Fruit fly (Drosophila melanogaster): ENCODE data around the gene CG13807.

CG13807 gene

dm6 chr3L:2243846-2244528 lies 18.7 kb upstream of the CG13807 start, which contains the start of gene CG32301:
Gene CG32301, plus strand, starts transcription at chr3L:2244478.
- TF ChIP-seq Dif (GFP tag; optimal IDR thresholded peaks at IDR 0.05; ENCODE audit: partially characterized antibody), result no peak
- TF ChIP-seq Myc (optimal IDR thresholded peaks at IDR 0.05), result peak; percentile 96
- peak; percentile 15 for TF ChIP-seq N (GFP tag; optimal IDR thresholded peaks at IDR 0.05)
- peak; percentile 46 for TF ChIP-seq Vsx2 (GFP tag; optimal IDR thresholded peaks at IDR 0.05; ENCODE audit: partially characterized antibody)

dm6 chr3L:2248335-2248734 lies 14.4 kb upstream of the CG13807 start, which contains the start of gene CG32305:
Gene CG32305, plus strand, starts transcription at chr3L:2248635.
- TF ChIP-seq Sp1 (GFP tag; optimal IDR thresholded peaks at IDR 0.05) (no peak), Abd-B (GFP tag; optimal IDR thresholded peaks at IDR 0.05) (no peak), Dif (GFP tag; optimal IDR thresholded peaks at IDR 0.05; ENCODE audit: partially characterized antibody) (no peak), N (GFP tag; optimal IDR thresholded peaks at IDR 0.05) (no peak), sage (GFP tag; optimal IDR thresholded peaks at IDR 0.05) (no peak), jim (GFP tag; optimal IDR thresholded peaks at IDR 0.05) (no peak), CG32264 (GFP tag; optimal IDR thresholded peaks at IDR 0.05) (no peak), CG9705 (GFP tag; optimal IDR thresholded peaks at IDR 0.05) (no peak), brk (GFP tag; optimal IDR thresholded peaks at IDR 0.05) (no peak), sv (GFP tag; optimal IDR thresholded peaks at IDR 0.05) (no peak), CrebA (GFP tag; optimal IDR thresholded peaks at IDR 0.05; ENCODE audit: borderline replicate concordance) (no peak), dsf (GFP tag; optimal IDR thresholded peaks at IDR 0.05; ENCODE audit: borderline replicate concordance) (no peak), Hr83 (GFP tag; optimal IDR thresholded peaks at IDR 0.05; ENCODE audit: poor library complexity, severe bottlenecking) (no peak), usp (GFP tag; optimal IDR thresholded peaks at IDR 0.05) (no peak)

- TF ChIP-seq Hr83 (GFP tag; optimal IDR thresholded peaks at IDR 0.05; ENCODE audit: poor library complexity, severe bottlenecking) (peak; percentile 64), Mio (GFP tag; optimal IDR thresholded peaks at IDR 0.05) (no peak)
Observed at dm6 chr3L:2253962-2254662, 8.6 kb upstream of the CG13807 start.

dm6 chr3L:2255775-2256174 lies 6.9 kb upstream of the CG13807 start:
- TF ChIP-seq Hnf4 (GFP tag; optimal IDR thresholded peaks at IDR 0.05), result no peak
- TF ChIP-seq jim (GFP tag; optimal IDR thresholded peaks at IDR 0.05), result no peak
- TF ChIP-seq OdsH (GFP tag; optimal IDR thresholded peaks at IDR 0.05), result no peak
- no peak for TF ChIP-seq ey (GFP tag; optimal IDR thresholded peaks at IDR 0.05)
- TF ChIP-seq Sp1 (GFP tag; optimal IDR thresholded peaks at IDR 0.05), result no peak
- no peak for TF ChIP-seq dmrt93B (GFP tag; optimal IDR thresholded peaks at IDR 0.05)
- TF ChIP-seq tai (GFP tag; optimal IDR thresholded peaks at IDR 0.05), result no peak
- no peak for TF ChIP-seq dsf (GFP tag; optimal IDR thresholded peaks at IDR 0.05; ENCODE audit: borderline replicate concordance)

- TF ChIP-seq jim (GFP tag; optimal IDR thresholded peaks at IDR 0.05), result no peak
- no peak for TF ChIP-seq Dif (GFP tag; optimal IDR thresholded peaks at IDR 0.05; ENCODE audit: partially characterized antibody)
- TF ChIP-seq Dfd (GFP tag; optimal IDR thresholded peaks at IDR 0.05), result no peak
- no peak for TF ChIP-seq fru (GFP tag; optimal IDR thresholded peaks at IDR 0.05)
- no peak for TF ChIP-seq HLH106 (tag; optimal IDR thresholded peaks at IDR 0.05)
Observed at dm6 chr3L:2256422-2257172, 6.1 kb upstream of the CG13807 start.

dm6 chr3L:2257412-2257862 lies 5.3 kb upstream of the CG13807 start, which contains the start of the genes CG1275 and Elp5:
Gene CG1275, minus strand, starts transcription at chr3L:2257423.
Gene Elp5, plus strand, starts transcription at chr3L:2257456.
- peak; percentile 91 to 98 for TF ChIP-seq foxo (GFP tag; optimal IDR thresholded peaks at IDR 0.05)
- TF ChIP-seq HLH106 (tag; optimal IDR thresholded peaks at IDR 0.05), result peak; percentile 99
- no peak for TF ChIP-seq usp (GFP tag; optimal IDR thresholded peaks at IDR 0.05)
- peak; percentile 98 for TF ChIP-seq Sp1 (GFP tag; optimal IDR thresholded peaks at IDR 0.05)
- TF ChIP-seq ey (GFP tag; optimal IDR thresholded peaks at IDR 0.05), result peak; percentile 98
- peak; percentile 95 for TF ChIP-seq GATAd (GFP tag; optimal IDR thresholded peaks at IDR 0.05)
- TF ChIP-seq Mio (GFP tag; optimal IDR thresholded peaks at IDR 0.05), result peak; percentile 91
- TF ChIP-seq Hr83 (GFP tag; optimal IDR thresholded peaks at IDR 0.05; ENCODE audit: poor library complexity, severe bottlenecking), result peak; percentile 98
- peak; percentile 96 for TF ChIP-seq sv (GFP tag; optimal IDR thresholded peaks at IDR 0.05)
- no peak for TF ChIP-seq dl (GFP tag; optimal IDR thresholded peaks at IDR 0.05; ENCODE audit: insufficient read depth in 1 of 2, partially characterized antibody in 2 of 2)
- TF ChIP-seq dmrt93B (GFP tag; optimal IDR thresholded peaks at IDR 0.05), result peak; percentile 95
- peak; percentile 97 for TF ChIP-seq Jra (GFP tag; optimal IDR thresholded peaks at IDR 0.05)
- no peak for TF ChIP-seq Hr78 (GFP tag; optimal IDR thresholded peaks at IDR 0.05)
- peak; percentile 95 for TF ChIP-seq woc (GFP tag; optimal IDR thresholded peaks at IDR 0.05)
- no peak for TF ChIP-seq tai (GFP tag; optimal IDR thresholded peaks at IDR 0.05)
- no peak for TF ChIP-seq Vsx2 (GFP tag; optimal IDR thresholded peaks at IDR 0.05; ENCODE audit: partially characterized antibody)
- peak; percentile 100 for TF ChIP-seq h (GFP tag; optimal IDR thresholded peaks at IDR 0.05)
- TF ChIP-seq OdsH (GFP tag; optimal IDR thresholded peaks at IDR 0.05), result peak; percentile 97
- TF ChIP-seq psq (GFP tag; optimal IDR thresholded peaks at IDR 0.05), result peak; percentile 95
- TF ChIP-seq CG9705 (GFP tag; optimal IDR thresholded peaks at IDR 0.05), result peak; percentile 97
- TF ChIP-seq sage (GFP tag; optimal IDR thresholded peaks at IDR 0.05), result peak; percentile 94

Measured in whole organism, wandering third instar larva.